Fruit fly (Drosophila melanogaster) whole organism, prepupa: ENCODE results near the gene CG14968.

ENCODE experiments used
- Blimp-1 ChIP-seq: fragments of 200-800 bp; sonication (Bioruptor generic); optimal IDR thresholded peaks from 3 replicates; lab custom pipeline; 2017; ENCODE audit warnings: missing biosample characterization, missing genetic modification characterization, mild to moderate bottlenecking, moderate library complexity, missing genetic modification reagents
- CG10631 ChIP-seq: fragments of 200-800 bp; sonication (Bioruptor generic); optimal IDR thresholded peaks from 2 replicates; lab custom pipeline; 2016; ENCODE audit warnings: missing biosample characterization, missing genetic modification characterization
- CG11294 ChIP-seq: fragments of 200-800 bp; sonication (Bioruptor generic); IDR thresholded peaks from 2 replicates; pipeline ENCODE4 v1.3.6; 2022; ENCODE audit warnings: missing biosample characterization, missing genetic modification characterization
- CG11762 ChIP-seq: fragments of 200-800 bp; sonication (Bioruptor generic); optimal IDR thresholded peaks from 3 replicates; lab custom pipeline; 2016; ENCODE audit warnings: missing biosample characterization, missing genetic modification characterization; ENCODE audit not compliant: insufficient read depth
- CG15336 ChIP-seq: fragments of 200-800 bp; sonication (Bioruptor generic); IDR thresholded peaks from 2 replicates; pipeline ENCODE4 v1.3.6; 2022; ENCODE audit warnings: missing biosample characterization, missing genetic modification characterization
- CG3032 ChIP-seq: fragments of 200-800 bp; optimal IDR thresholded peaks from 2 replicates; lab custom pipeline; 2019; ENCODE audit warnings: missing biosample characterization, mild to moderate bottlenecking, missing genetic modification characterization, moderate library complexity
- CG8319 ChIP-seq: fragments of 200-800 bp; sonication (Bioruptor generic); optimal IDR thresholded peaks from 3 replicates; lab custom pipeline; 2016; ENCODE audit warnings: missing biosample characterization, missing genetic modification characterization
- Ets21C ChIP-seq: fragments of 200-800 bp; sonication (Bioruptor generic); optimal IDR thresholded peaks from 3 replicates; lab custom pipeline; 2016; ENCODE audit warnings: missing biosample characterization, missing genetic modification characterization
- Hr38 ChIP-seq: sonication (Bioruptor generic); optimal IDR thresholded peaks from 2 replicates; lab custom pipeline; 2016; ENCODE audit warnings: missing biosample characterization, missing genetic modification characterization
- Hr4 ChIP-seq: fragments of 200-800 bp; sonication (Bioruptor generic); optimal IDR thresholded peaks from 3 replicates; lab custom pipeline; 2016; ENCODE audit warnings: missing biosample characterization, missing genetic modification characterization
- Lpt ChIP-seq: fragments of 200-800 bp; sonication (Bioruptor generic); optimal IDR thresholded peaks from 3 replicates; lab custom pipeline; 2016; ENCODE audit warnings: missing biosample characterization, missing genetic modification characterization
- fkh ChIP-seq: fragments of 200-800 bp; sonication (Bioruptor generic); optimal IDR thresholded peaks from 3 replicates; lab custom pipeline; 2017; ENCODE audit warnings: missing biosample characterization, mild to moderate bottlenecking, missing genetic modification characterization, moderate library complexity
- lz ChIP-seq: fragments of 200-800 bp; sonication (Bioruptor generic); optimal IDR thresholded peaks from 3 replicates; lab custom pipeline; 2016; ENCODE audit warnings: missing biosample characterization, missing genetic modification characterization
- spab ChIP-seq: fragments of 200-800 bp; sonication (Bioruptor generic); optimal IDR thresholded peaks from 2 replicates; lab custom pipeline; 2017; ENCODE audit warnings: missing biosample characterization, mild to moderate bottlenecking, missing genetic modification characterization, missing genetic modification reagents
- ss ChIP-seq, 2 experiments: fragments of 200-800 bp; sonication (Bioruptor generic); optimal IDR thresholded peaks; 2 replicates in 1 of 2; 3 replicates in 1 of 2; lab custom pipeline; 2017 to 2018; ENCODE audit warnings: mild to moderate bottlenecking in 2 of 2, missing biosample characterization in 2 of 2, missing genetic modification characterization in 2 of 2, moderate library complexity in 1 of 2

CG14968 gene

dm6 chr3L:3249997-3250774 lies 52.7 kb downstream of the CG14968 start (continued):
- TF ChIP-seq ss (GFP tag; optimal IDR thresholded peaks at IDR 0.05; lab: Kevin White, UChicago) (peak; percentile 33 to 50), Hr38 (no peak), spab (peak; percentile 47), Hr4 (GFP tag; lab: Kevin White, UChicago) (peak; percentile 96), fkh (GFP tag; lab: Kevin White, UChicago) (peak; percentile 80), Ets21C (GFP tag; lab: Kevin White, UChicago) (no peak), CG8319 (GFP tag; lab: Kevin White, UChicago) (no peak), Lpt (peak; percentile 94), CG11294 (GFP tag; lab: Robert Waterston, UW) (peak; percentile 81), lz (peak; percentile 41)

DNA sequence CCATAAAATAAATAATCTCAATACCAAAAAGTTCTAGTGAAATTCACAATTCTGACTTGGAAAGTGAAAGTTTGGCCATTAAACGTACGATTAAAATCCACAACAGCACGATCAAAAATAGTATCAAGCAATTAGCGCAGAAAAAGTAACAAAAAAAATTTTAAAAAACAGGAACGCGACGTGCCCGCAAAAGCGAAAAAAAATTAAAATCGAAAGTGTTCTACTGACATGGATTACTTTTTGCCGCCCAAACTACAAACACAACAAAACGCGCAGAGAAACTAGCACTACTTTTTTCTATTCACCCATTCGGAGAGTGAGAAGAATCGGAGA lies 53.3 kb downstream of the CG14968 start:
- peak; percentile 85 for TF ChIP-seq Blimp-1 (GFP tag; lab: Kevin White, UChicago)
- no peak for TF ChIP-seq CG11762 (GFP tag; lab: Kevin White, UChicago)
- TF ChIP-seq CG15336, result no peak
- TF ChIP-seq CG10631 (GFP tag; lab: Kevin White, UChicago), result no peak
- no peak for TF ChIP-seq CG3032 (tag; lab: Kevin White, UChicago)
- TF ChIP-seq, all 60 proteins: peak for 1
